Worm (Caenorhabditis elegans) whole organism, L4 larva: Measurements from ENCODE around the gene vha-3.
"Not testable (repeated sequence)": the region's sequence is repeated elsewhere in the genome, so short reads cannot be mapped to it uniquely, and the experiment has no call there.

ENCODE experiments used
- arid-1 ChIP-seq: fragments of 200-800 bp; sonication (Bioruptor generic); conservative IDR thresholded peaks from 2 replicates; pipeline ENCODE4 v1.3.6; 2022; ENCODE audit warnings: missing genetic modification reagents, missing genetic modification characterization, missing compliant biosample characterization
- ceh-20 ChIP-seq: fragments of 200-800 bp; sonication (Bioruptor generic); IDR thresholded peaks from 2 replicates; pipeline ENCODE4 v1.3.6; 2022; ENCODE audit warnings: missing genetic modification reagents, missing genetic modification characterization, missing compliant biosample characterization
- daf-19 ChIP-seq: fragments of 200-800 bp; sonication (Bioruptor generic); conservative IDR thresholded peaks from 2 replicates; pipeline ENCODE4 v1.3.6; 2022; ENCODE audit warnings: missing genetic modification characterization, missing compliant biosample characterization
- dpl-1 ChIP-seq: fragments of 150-350 bp; optimal IDR thresholded peaks from 2 replicates; lab custom pipeline; 2014; ENCODE audit warnings: missing biosample characterization, missing genetic modification reagents, missing genetic modification characterization
- fos-1 ChIP-seq: fragments of 150-350 bp; optimal IDR thresholded peaks from 2 replicates; lab custom pipeline; 2014; ENCODE audit warnings: missing biosample characterization, missing genetic modification characterization
- lin-38 ChIP-seq: fragments of 200-800 bp; sonication (Bioruptor generic); IDR thresholded peaks from 2 replicates; pipeline ENCODE4 v1.3.6; 2022; ENCODE audit warnings: missing genetic modification reagents, missing genetic modification characterization, missing compliant biosample characterization
- nhr-111 ChIP-seq: fragments of 200-800 bp; sonication (Bioruptor generic); optimal IDR thresholded peaks from 2 replicates; lab custom pipeline; 2018; ENCODE audit warnings: mild to moderate bottlenecking, missing genetic modification characterization, missing compliant biosample characterization
- pha-4 ChIP-seq, 2 experiments: fragments of 150-350 bp in 1 of 2; fragments of 200-800 bp in 1 of 2; sonication (Bioruptor generic) in 1 of 2; IDR thresholded peaks in 1 of 2; optimal IDR thresholded peaks in 1 of 2; 2 replicates each; pipeline versions ENCODE4 v1.3.6 to Lab custom; 2014 to 2022; ENCODE audit warnings: missing genetic modification characterization in 2 of 2, missing genetic modification reagents in 2 of 2, missing biosample characterization in 1 of 2, missing compliant biosample characterization in 1 of 2
- php-3 ChIP-seq: fragments of 200-800 bp; sonication (Bioruptor generic); IDR thresholded peaks from 2 replicates; pipeline ENCODE4 v1.3.6; 2022; ENCODE audit warnings: missing genetic modification reagents, missing genetic modification characterization, missing compliant biosample characterization
- tra-1 ChIP-seq: fragments of 200-800 bp; sonication (Bioruptor generic); IDR thresholded peaks from 2 replicates; pipeline ENCODE4 v1.3.6; 2022; ENCODE audit warnings: missing genetic modification reagents, missing genetic modification characterization, missing compliant biosample characterization
- zfp-3 ChIP-seq: fragments of 200-800 bp; sonication (Bioruptor generic); conservative IDR thresholded peaks from 2 replicates; pipeline ENCODE4 v1.3.6; 2022; ENCODE audit warnings: missing genetic modification reagents, missing genetic modification characterization, missing compliant biosample characterization

Gene vha-3

ce11 chrIV:2281353-2281976 is 34.3 kb downstream of the vha-3 start (continued):
- TF ChIP-seq fos-1 (tag; lab: Kevin White, UChicago) (no peak), dpl-1 (GFP tag; lab: Kevin White, UChicago) (peak; percentile 46), nhr-111 (GFP tag; lab: Kevin White, UChicago) (no peak), tra-1 (GFP tag; lab: Robert Waterston, UW) (no peak)

ce11 chrIV:2276543-2276942 is 39.2 kb downstream of the vha-3 start:
- TF ChIP-seq lin-38 (GFP tag; lab: Robert Waterston, UW): 0 out of 2 replicates have a peak, but pooled peaks have one; percentile 13

ce11 chrIV:2275545-2275944 is 40.2 kb downstream of the vha-3 start, which contains the start of gene M70.5:
Gene M70.5 (minus strand): TSS chrIV:2275622.
- 0 out of 2 replicates have a peak, but pooled peaks have one; percentile 10 for TF ChIP-seq php-3 (GFP tag; lab: Robert Waterston, UW)
- TF ChIP-seq arid-1 (GFP tag; lab: Robert Waterston, UW): 0 out of 2 replicates have a peak, but pooled peaks have one; percentile 27
- peak; percentile 71 for TF ChIP-seq lin-38 (GFP tag; lab: Robert Waterston, UW)
- 0 out of 2 replicates have a peak, but pooled peaks have one; percentile 42 for TF ChIP-seq daf-19 (GFP tag; lab: Robert Waterston, UW)
- peak; percentile 68 for TF ChIP-seq dpl-1 (GFP tag; lab: Kevin White, UChicago)
- peak; percentile 38; the same call in 1 of the 2 replicates for TF ChIP-seq ceh-20
- 0 out of 2 replicates have a peak, but pooled peaks have one; percentile 42 for TF ChIP-seq zfp-3
- TF ChIP-seq pha-4 (GFP tag; IDR thresholded peaks at IDR 0.05; lab: Robert Waterston, UW): peak; percentile 44; the same call in 1 of the 2 replicates
- TF ChIP-seq pha-4 (tag; optimal IDR thresholded peaks at IDR 0.05; lab: Kevin White, UChicago): not testable (repeated sequence)
